Worm (Caenorhabditis elegans) whole organism, L4 larva: ENCODE measurements around the gene vgln-1.

Source experiments
- D1046.2 ChIP-seq: fragments of 200-800 bp; sonication (Bioruptor generic); IDR thresholded peaks from 2 replicates; pipeline ENCODE4 v1.3.6; 2022; ENCODE audit warnings: missing genetic modification characterization, missing compliant biosample characterization
- F10B5.3 ChIP-seq: sonication (generic microtip); optimal IDR thresholded peaks from 2 replicates; lab custom pipeline; 2016; ENCODE audit warnings: mild to moderate bottlenecking, missing genetic modification characterization, missing compliant biosample characterization
- F44E2.7 ChIP-seq: fragments of 200-800 bp; sonication (Bioruptor generic); IDR thresholded peaks from 2 replicates; pipeline ENCODE4 v2.1.2; 2022; ENCODE audit warnings: missing genetic modification characterization, missing compliant biosample characterization
- F49E8.2 ChIP-seq: sonication (generic microtip); optimal IDR thresholded peaks from 2 replicates; lab custom pipeline; 2016; ENCODE audit warnings: missing compliant biosample characterization, mild to moderate bottlenecking, missing genetic modification characterization, borderline replicate concordance
- T20F7.1 ChIP-seq: fragments of 200-800 bp; sonication (Bioruptor generic); optimal IDR thresholded peaks from 2 replicates; lab custom pipeline; 2018; ENCODE audit warnings: mild to moderate bottlenecking, missing genetic modification characterization, missing compliant biosample characterization
- T26A8.4 ChIP-seq: fragments of 200-800 bp; sonication (Bioruptor generic); IDR thresholded peaks from 2 replicates; pipeline ENCODE4 v1.3.6; 2022; ENCODE audit warnings: missing genetic modification characterization, missing compliant biosample characterization
- Y105C5A.15 ChIP-seq: fragments of 200-800 bp; sonication (Bioruptor generic); IDR thresholded peaks from 2 replicates; pipeline ENCODE4 v1.3.6; 2022; ENCODE audit warnings: missing genetic modification characterization, missing compliant biosample characterization
- Y75B8A.6 ChIP-seq: fragments of 200-800 bp; sonication (Bioruptor generic); IDR thresholded peaks from 2 replicates; pipeline ENCODE4 v1.3.6; 2022; ENCODE audit warnings: missing genetic modification reagents, missing genetic modification characterization, missing compliant biosample characterization
- ZK337.2 ChIP-seq: fragments of 200-800 bp; sonication (Bioruptor generic); IDR thresholded peaks from 2 replicates; pipeline ENCODE4 v1.3.6; 2022; ENCODE audit warnings: missing genetic modification reagents, missing genetic modification characterization, missing compliant biosample characterization
- ZK546.5 ChIP-seq, 2 experiments: sonication (generic microtip); optimal IDR thresholded peaks; 2 replicates each; lab custom pipeline; 2017; ENCODE audit warnings: missing biosample characterization in 2 of 2, missing genetic modification characterization in 2 of 2
- aha-1 ChIP-seq: fragments of 150-350 bp; peaks from one replicate; lab custom pipeline; 2014; ENCODE audit warnings: missing biosample characterization, missing genetic modification characterization
- arid-1 ChIP-seq: fragments of 200-800 bp; sonication (Bioruptor generic); conservative IDR thresholded peaks from 2 replicates; pipeline ENCODE4 v1.3.6; 2022; ENCODE audit warnings: missing genetic modification reagents, missing genetic modification characterization, missing compliant biosample characterization
- ceh-20 ChIP-seq: fragments of 200-800 bp; sonication (Bioruptor generic); IDR thresholded peaks from 2 replicates; pipeline ENCODE4 v1.3.6; 2022; ENCODE audit warnings: missing genetic modification reagents, missing genetic modification characterization, missing compliant biosample characterization
- ceh-32 ChIP-seq: sonication (generic microtip); optimal IDR thresholded peaks from 2 replicates; lab custom pipeline; 2016; ENCODE audit warnings: mild to moderate bottlenecking, missing genetic modification characterization, missing compliant biosample characterization; ENCODE audit not compliant: poor library complexity
- daf-16 ChIP-seq, 3 experiments: sonication (generic microtip); optimal IDR thresholded peaks; 2 replicates each; lab custom pipeline; 2016 to 2017; ENCODE audit warnings: missing genetic modification characterization in 3 of 3, missing genetic modification reagents in 3 of 3, mild to moderate bottlenecking in 2 of 3, missing compliant biosample characterization in 2 of 3, missing biosample characterization in 1 of 3, moderate library complexity in 1 of 3
- daf-8 ChIP-seq: fragments of 200-800 bp; sonication (Bioruptor generic); IDR thresholded peaks from 2 replicates; pipeline ENCODE4 v1.3.6; 2022; ENCODE audit warnings: missing genetic modification characterization, missing compliant biosample characterization
- dmd-6 ChIP-seq: fragments of 200-800 bp; sonication (Bioruptor generic); IDR thresholded peaks from 2 replicates; pipeline ENCODE4 v1.3.6; 2022; ENCODE audit warnings: missing genetic modification reagents, missing genetic modification characterization, missing compliant biosample characterization
- dmd-9 ChIP-seq: fragments of 200-800 bp; sonication (Bioruptor generic); IDR thresholded peaks from 2 replicates; pipeline ENCODE4 v1.3.6; 2022; ENCODE audit warnings: missing genetic modification reagents, missing genetic modification characterization, missing compliant biosample characterization
- dpl-1 ChIP-seq: fragments of 150-350 bp; optimal IDR thresholded peaks from 2 replicates; lab custom pipeline; 2014; ENCODE audit warnings: missing biosample characterization, missing genetic modification reagents, missing genetic modification characterization
- dve-1 ChIP-seq: sonication (generic microtip); optimal IDR thresholded peaks from 2 replicates; lab custom pipeline; 2017; ENCODE audit warnings: antibody characterized with exemption, mild to moderate bottlenecking, missing genetic modification characterization, missing compliant biosample characterization; ENCODE audit not compliant: insufficient read depth
- egl-43 ChIP-seq: fragments of 200-800 bp; sonication (Bioruptor generic); IDR thresholded peaks from 2 replicates; pipeline ENCODE4 v1.3.6; 2022; ENCODE audit warnings: missing genetic modification reagents, missing genetic modification characterization, missing compliant biosample characterization
- fos-1 ChIP-seq: fragments of 150-350 bp; optimal IDR thresholded peaks from 2 replicates; lab custom pipeline; 2014; ENCODE audit warnings: missing biosample characterization, missing genetic modification characterization
- hlh-11 ChIP-seq: fragments of 200-800 bp; sonication (Bioruptor generic); optimal IDR thresholded peaks from 2 replicates; lab custom pipeline; 2018; ENCODE audit warnings: mild to moderate bottlenecking, missing genetic modification characterization, missing compliant biosample characterization
- lim-7 ChIP-seq: fragments of 200-800 bp; sonication (Bioruptor generic); IDR thresholded peaks from 2 replicates; pipeline ENCODE4 v1.3.6; 2022; ENCODE audit warnings: missing genetic modification characterization, missing compliant biosample characterization
- lin-38 ChIP-seq: fragments of 200-800 bp; sonication (Bioruptor generic); IDR thresholded peaks from 2 replicates; pipeline ENCODE4 v1.3.6; 2022; ENCODE audit warnings: missing genetic modification reagents, missing genetic modification characterization, missing compliant biosample characterization
- lin-39 ChIP-seq: fragments of 150-350 bp; optimal IDR thresholded peaks from 2 replicates; lab custom pipeline; 2014; ENCODE audit warnings: missing biosample characterization, missing genetic modification reagents, missing genetic modification characterization
- lsy-2 ChIP-seq, 2 experiments: fragments of 150-350 bp in 1 of 2; sonication (generic microtip) in 1 of 2; optimal IDR thresholded peaks; 2 replicates each; lab custom pipeline; 2014 to 2017; ENCODE audit warnings: missing biosample characterization in 2 of 2, missing genetic modification characterization in 2 of 2
- madf-9 ChIP-seq: fragments of 200-800 bp; sonication (Bioruptor generic); conservative IDR thresholded peaks from 2 replicates; pipeline ENCODE4 v1.3.6; 2022; ENCODE audit warnings: missing genetic modification reagents, missing genetic modification characterization, missing compliant biosample characterization
- mdl-1 ChIP-seq, 2 experiments: fragments of 150-350 bp in 1 of 2; sonication (generic microtip) in 1 of 2; optimal IDR thresholded peaks; 2 replicates each; lab custom pipeline; 2014 to 2017; ENCODE audit warnings: missing biosample characterization in 2 of 2, missing genetic modification characterization in 2 of 2
- mep-1 ChIP-seq: fragments of 150-350 bp; sonication (generic microtip); optimal IDR thresholded peaks from 3 replicates; lab custom pipeline; 2014; ENCODE audit warnings: missing biosample characterization, missing genetic modification characterization
- mxl-3 ChIP-seq: fragments of 200-800 bp; sonication (Bioruptor generic); optimal IDR thresholded peaks from 2 replicates; lab custom pipeline; 2018; ENCODE audit warnings: mild to moderate bottlenecking, missing genetic modification characterization, missing compliant biosample characterization
- nhr-10 ChIP-seq: fragments of 150-350 bp; optimal IDR thresholded peaks from 2 replicates; lab custom pipeline; 2014; ENCODE audit warnings: missing biosample characterization, missing genetic modification characterization
- nhr-102 ChIP-seq: sonication (generic microtip); optimal IDR thresholded peaks from 2 replicates; lab custom pipeline; 2016; ENCODE audit warnings: mild to moderate bottlenecking, missing genetic modification characterization, moderate library complexity, missing compliant biosample characterization
- nhr-41 ChIP-seq: fragments of 200-800 bp; sonication (Bioruptor generic); IDR thresholded peaks from 2 replicates; pipeline ENCODE4 v1.3.6; 2022; ENCODE audit warnings: missing genetic modification reagents, missing genetic modification characterization, missing compliant biosample characterization
- nhr-48 ChIP-seq: sonication (generic microtip); optimal IDR thresholded peaks from 2 replicates; lab custom pipeline; 2016; ENCODE audit warnings: mild to moderate bottlenecking, missing genetic modification characterization, missing compliant biosample characterization
- nhr-6 ChIP-seq: fragments of 150-350 bp; optimal IDR thresholded peaks from 2 replicates; lab custom pipeline; 2014; ENCODE audit warnings: missing biosample characterization, missing genetic modification characterization
- nhr-77 ChIP-seq: fragments of 150-350 bp; optimal IDR thresholded peaks from 2 replicates; lab custom pipeline; 2014; ENCODE audit warnings: missing biosample characterization, missing genetic modification characterization
- pqm-1 ChIP-seq: sonication (generic microtip); optimal IDR thresholded peaks from 2 replicates; lab custom pipeline; 2017; ENCODE audit warnings: missing biosample characterization, missing genetic modification characterization
- saeg-2 ChIP-seq: fragments of 200-800 bp; sonication (Bioruptor generic); IDR thresholded peaks from 2 replicates; pipeline ENCODE4 v1.3.6; 2022; ENCODE audit warnings: missing genetic modification reagents, missing genetic modification characterization, missing compliant biosample characterization
- unc-130 ChIP-seq: sonication (generic microtip); optimal IDR thresholded peaks from 2 replicates; lab custom pipeline; 2016; ENCODE audit warnings: missing genetic modification reagents, missing genetic modification characterization, missing compliant biosample characterization
- unc-62 ChIP-seq, 3 experiments: fragments of 150-350 bp in 1 of 3; sonication (generic microtip); optimal IDR thresholded peaks in 2 of 3; peaks in 1 of 3; 1 replicate in 1 of 3; 2 replicates in 2 of 3; lab custom pipeline; 2014 to 2017; ENCODE audit warnings: missing biosample characterization in 3 of 3, missing genetic modification characterization in 3 of 3, missing genetic modification reagents in 3 of 3, missing genotype in 1 of 3
- zfp-3 ChIP-seq: fragments of 200-800 bp; sonication (Bioruptor generic); conservative IDR thresholded peaks from 2 replicates; pipeline ENCODE4 v1.3.6; 2022; ENCODE audit warnings: missing genetic modification reagents, missing genetic modification characterization, missing compliant biosample characterization

vgln-1 gene

ce11 chrII:9914999-9915398, 24.1 kb upstream of the vgln-1 start, which contains the start of gene F26C11.3:
Gene F26C11.3 (minus strand): TSS chrII:9915099.
- TF ChIP-seq nhr-48 (tag; lab: Kevin White, UChicago) (no peak), zfp-3 (GFP tag; lab: Robert Waterston, UW) (no peak), dve-1 (tag; lab: Kevin White, UChicago) (no peak), F44E2.7 (GFP tag; lab: Robert Waterston, UW) (no peak), aha-1 (no peak), unc-130 (GFP tag; lab: Kevin White, UChicago) (no peak), dmd-9 (no peak), nhr-41 (GFP tag; lab: Robert Waterston, UW) (no peak), daf-8 (GFP tag; lab: Robert Waterston, UW) (no peak), daf-16 (GFP tag; optimal IDR thresholded peaks at IDR 0.05; lab: Kevin White, UChicago) (no peak), daf-16 (tag; optimal IDR thresholded peaks at IDR 0.05; lab: Kevin White, UChicago) (no peak), dpl-1 (GFP tag; lab: Kevin White, UChicago) (no peak), F10B5.3 (tag; lab: Kevin White, UChicago) (no peak), nhr-10 (tag; lab: Kevin White, UChicago) (no peak), Y105C5A.15 (no peak)

- TF ChIP-seq unc-62 (GFP tag; optimal IDR thresholded peaks at IDR 0.05 in 1 of 2; lab: Kevin White, UChicago) (peak in 1 of 2 experiments; percentile 97), unc-62 (tag; optimal IDR thresholded peaks at IDR 0.05; lab: Kevin White, UChicago) (no peak), F49E8.2 (tag; lab: Kevin White, UChicago) (no peak)
Observed at ce11 chrII:9904459-9904858, 13.6 kb upstream of the vgln-1 start.

ce11 chrII:9900276-9900675, 9.4 kb upstream of the vgln-1 start, which contains the start of gene unc-4:
Gene unc-4 (minus strand): TSS chrII:9900376.
- TF ChIP-seq nhr-6 (tag; lab: Kevin White, UChicago) (no peak), lin-39 (tag; lab: Kevin White, UChicago) (no peak), nhr-41 (GFP tag; lab: Robert Waterston, UW) (no peak), mep-1 (tag; lab: Kevin White, UChicago) (no peak), egl-43 (GFP tag; lab: Robert Waterston, UW) (no peak)

ce11 chrII:9898744-9899143, 7.9 kb upstream of the vgln-1 start:
- TF ChIP-seq aha-1 = peak; percentile 91
- TF ChIP-seq ZK546.5 (tag; optimal IDR thresholded peaks at IDR 0.05; lab: Kevin White, UChicago) = no peak
- TF ChIP-seq, all 104 proteins: peak for 1

- TF ChIP-seq lin-38 (GFP tag; lab: Robert Waterston, UW) (no peak), madf-9 (no peak), aha-1 (no peak), pqm-1 (tag; lab: Kevin White, UChicago) (peak; percentile 13), D1046.2 (GFP tag; lab: Robert Waterston, UW) (no peak), lim-7 (GFP tag; lab: Robert Waterston, UW) (no peak), dmd-6 (GFP tag; lab: Robert Waterston, UW) (peak; percentile 47), ceh-20 (GFP tag; lab: Robert Waterston, UW) (no peak), lsy-2 (tag; optimal IDR thresholded peaks at IDR 0.05; lab: Kevin White, UChicago) (no peak), ZK546.5 (tag; optimal IDR thresholded peaks at IDR 0.05; lab: Kevin White, UChicago) (no peak), ZK337.2 (GFP tag; lab: Robert Waterston, UW) (no peak), ceh-32 (tag; lab: Kevin White, UChicago) (no peak), T26A8.4 (GFP tag; lab: Robert Waterston, UW) (no peak), dpl-1 (GFP tag; lab: Kevin White, UChicago) (no peak), mdl-1 (tag; optimal IDR thresholded peaks at IDR 0.05; lab: Kevin White, UChicago) (no peak), arid-1 (GFP tag; lab: Robert Waterston, UW) (no peak), hlh-11 (tag; lab: Kevin White, UChicago) (no peak), T20F7.1 (GFP tag; lab: Kevin White, UChicago) (no peak), daf-16 (GFP tag; optimal IDR thresholded peaks at IDR 0.05; lab: Kevin White, UChicago) (no peak), daf-16 (tag; optimal IDR thresholded peaks at IDR 0.05; lab: Kevin White, UChicago) (peak; percentile 65), mxl-3 (GFP tag; lab: Kevin White, UChicago) (no peak), saeg-2 (no peak), nhr-102 (no peak), unc-62 (GFP tag; optimal IDR thresholded peaks at IDR 0.05 in 1 of 2; lab: Kevin White, UChicago) (no peak), unc-62 (tag; optimal IDR thresholded peaks at IDR 0.05; lab: Kevin White, UChicago) (no peak), dmd-9 (no peak), nhr-77 (no peak), Y75B8A.6 (GFP tag; lab: Robert Waterston, UW) (no peak), fos-1 (tag; lab: Kevin White, UChicago) (no peak)
Observed at ce11 chrII:9895173-9895572, 4.3 kb upstream of the vgln-1 start.
